Fruit fly (Drosophila melanogaster) whole organism, wandering third instar larva: ENCODE data around the gene CG3528.

Experiments used
- Abd-B ChIP-seq: fragments of >200 bp; optimal IDR thresholded peaks from 2 replicates; lab custom pipeline; 2017; ENCODE audit warnings: missing biosample characterization, missing genetic modification characterization
- CG32264 ChIP-seq: fragments of 200-800 bp; sonication (Bioruptor generic); optimal IDR thresholded peaks from 2 replicates; lab custom pipeline; 2016; ENCODE audit warnings: missing biosample characterization, missing genetic modification characterization
- CG9705 ChIP-seq: fragments of 200-800 bp; sonication (Bioruptor generic); optimal IDR thresholded peaks from 2 replicates; lab custom pipeline; 2018; ENCODE audit warnings: missing biosample characterization, mild to moderate bottlenecking, missing genetic modification characterization
- CrebA ChIP-seq: fragments of 200-800 bp; sonication (Bioruptor generic); optimal IDR thresholded peaks from 2 replicates; lab custom pipeline; 2016; ENCODE audit warnings: missing biosample characterization, mild to moderate bottlenecking, missing genetic modification characterization, borderline replicate concordance
- Dfd ChIP-seq: fragments of >200 bp; optimal IDR thresholded peaks from 2 replicates; lab custom pipeline; 2017; ENCODE audit warnings: missing biosample characterization, missing genetic modification characterization
- Dif ChIP-seq: fragments of 200-275, 200-300 bp; sonication (Bioruptor generic); optimal IDR thresholded peaks from 2 replicates; lab custom pipeline; 2018; ENCODE audit warnings: missing biosample characterization, missing genetic modification characterization; ENCODE audit not compliant: partially characterized antibody
- GATAd ChIP-seq: sonication (Bioruptor generic); optimal IDR thresholded peaks from 2 replicates; lab custom pipeline; 2016; ENCODE audit warnings: missing biosample characterization, missing genetic modification characterization
- HLH106 ChIP-seq: fragments of 200-800 bp; optimal IDR thresholded peaks from 3 replicates; lab custom pipeline; 2019; ENCODE audit warnings: missing biosample characterization, mild to moderate bottlenecking, missing genetic modification characterization, moderate library complexity
- Hnf4 ChIP-seq: fragments of 200-800 bp; sonication (Bioruptor generic); optimal IDR thresholded peaks from 2 replicates; lab custom pipeline; 2016; ENCODE audit warnings: missing biosample characterization, mild to moderate bottlenecking, missing genetic modification characterization
- Hr78 ChIP-seq: fragments of >200 bp; optimal IDR thresholded peaks from 2 replicates; lab custom pipeline; 2017; ENCODE audit warnings: missing biosample characterization, missing genetic modification characterization
- Hr83 ChIP-seq: fragments of 200-300 bp; sonication (Bioruptor generic); optimal IDR thresholded peaks from 2 replicates; lab custom pipeline; 2016; ENCODE audit warnings: missing biosample characterization, mild to moderate bottlenecking, missing genetic modification characterization, moderate library complexity; ENCODE audit not compliant: poor library complexity, severe bottlenecking
- Jra ChIP-seq: sonication (Bioruptor generic); optimal IDR thresholded peaks from 2 replicates; lab custom pipeline; 2016; ENCODE audit warnings: missing biosample characterization, missing genetic modification characterization
- Mio ChIP-seq: sonication (Bioruptor generic); optimal IDR thresholded peaks from 2 replicates; lab custom pipeline; 2016; ENCODE audit warnings: missing biosample characterization, missing genetic modification characterization
- Myc ChIP-seq: fragments of >200 bp; optimal IDR thresholded peaks from 2 replicates; lab custom pipeline; 2017
- N ChIP-seq: fragments of >200 bp; optimal IDR thresholded peaks from 2 replicates; lab custom pipeline; 2018; ENCODE audit warnings: missing biosample characterization, missing external identifiers, missing genetic modification characterization
- OdsH ChIP-seq: fragments of 200-800 bp; sonication (Bioruptor generic); optimal IDR thresholded peaks from 2 replicates; lab custom pipeline; 2016; ENCODE audit warnings: missing biosample characterization, mild to moderate bottlenecking, missing genetic modification characterization
- Rel ChIP-seq, 2 experiments: fragments of 200-800 bp; sonication (Bioruptor generic) in 1 of 2; optimal IDR thresholded peaks; 2 replicates in 1 of 2; 3 replicates in 1 of 2; lab custom pipeline; 2016 to 2019; ENCODE audit warnings: mild to moderate bottlenecking in 2 of 2, missing biosample characterization in 2 of 2, missing genetic modification characterization in 2 of 2, moderate library complexity in 1 of 2
- Sp1 ChIP-seq: fragments of 200-800 bp; sonication (Bioruptor generic); optimal IDR thresholded peaks from 3 replicates; lab custom pipeline; 2019; ENCODE audit warnings: missing biosample characterization, mild to moderate bottlenecking, missing genetic modification characterization, moderate library complexity
- Vsx2 ChIP-seq: fragments of 200-300, 225-300 bp; sonication (Bioruptor generic); optimal IDR thresholded peaks from 2 replicates; lab custom pipeline; 2018; ENCODE audit warnings: missing biosample characterization, missing genetic modification characterization; ENCODE audit not compliant: partially characterized antibody
- br ChIP-seq: fragments of 200-800 bp; sonication (Bioruptor generic); optimal IDR thresholded peaks from 2 replicates; lab custom pipeline; 2016; ENCODE audit warnings: missing biosample characterization, missing genetic modification characterization
- brk ChIP-seq: fragments of 200-800 bp; sonication (Bioruptor generic); optimal IDR thresholded peaks from 2 replicates; lab custom pipeline; 2016; ENCODE audit warnings: missing biosample characterization, mild to moderate bottlenecking, missing genetic modification characterization
- dl ChIP-seq, 2 experiments: fragments of 175-275, 200-275 bp in 1 of 2; fragments of 200-275 bp in 1 of 2; sonication (Bioruptor generic); optimal IDR thresholded peaks; lab custom pipeline; 2018; ENCODE audit warnings: mild to moderate bottlenecking in 2 of 2, missing biosample characterization in 2 of 2, missing genetic modification characterization in 2 of 2, moderate library complexity in 2 of 2; ENCODE audit not compliant: partially characterized antibody in 2 of 2, insufficient read depth in 1 of 2
- dmrt93B ChIP-seq: fragments of 200-800 bp; sonication (Bioruptor generic); optimal IDR thresholded peaks from 2 replicates; lab custom pipeline; 2018; ENCODE audit warnings: missing biosample characterization, mild to moderate bottlenecking, missing genetic modification characterization
- dsf ChIP-seq: sonication (Bioruptor generic); optimal IDR thresholded peaks from 2 replicates; lab custom pipeline; 2016; ENCODE audit warnings: missing biosample characterization, missing genetic modification characterization, borderline replicate concordance
- ey ChIP-seq: fragments of 200-800 bp; sonication (Bioruptor generic); optimal IDR thresholded peaks from 2 replicates; lab custom pipeline; 2016; ENCODE audit warnings: missing biosample characterization, missing genetic modification characterization
- foxo ChIP-seq, 2 experiments: fragments of 200-800 bp; sonication (Bioruptor generic); optimal IDR thresholded peaks; 2 replicates in 1 of 2; 3 replicates in 1 of 2; lab custom pipeline; 2016 to 2017; ENCODE audit warnings: missing biosample characterization in 2 of 2, missing genetic modification characterization in 2 of 2
- fru ChIP-seq: fragments of 200-800 bp; sonication (Bioruptor generic); optimal IDR thresholded peaks from 3 replicates; lab custom pipeline; 2016; ENCODE audit warnings: missing biosample characterization, mild to moderate bottlenecking, missing genetic modification characterization
- h ChIP-seq: fragments of 200-800 bp; sonication (Bioruptor generic); optimal IDR thresholded peaks from 3 replicates; lab custom pipeline; 2016; ENCODE audit warnings: missing biosample characterization, mild to moderate bottlenecking, missing genetic modification characterization
- jim ChIP-seq: fragments of 175-275, 200-325 bp; sonication (Bioruptor generic); optimal IDR thresholded peaks from 2 replicates; lab custom pipeline; 2016; ENCODE audit warnings: missing biosample characterization, mild to moderate bottlenecking, missing genetic modification characterization
- lola ChIP-seq: fragments of >200 bp; optimal IDR thresholded peaks from 2 replicates; lab custom pipeline; 2017; ENCODE audit warnings: missing biosample characterization, missing genetic modification characterization
- pan ChIP-seq: fragments of >200 bp; optimal IDR thresholded peaks from 2 replicates; lab custom pipeline; 2017
- psq ChIP-seq: fragments of 200-800 bp; sonication (Bioruptor generic); optimal IDR thresholded peaks from 3 replicates; lab custom pipeline; 2017; ENCODE audit warnings: missing biosample characterization, mild to moderate bottlenecking, missing genetic modification characterization, moderate library complexity
- rgr ChIP-seq: fragments of 200-800 bp; sonication (Bioruptor generic); optimal IDR thresholded peaks from 3 replicates; lab custom pipeline; 2016; ENCODE audit warnings: missing biosample characterization, mild to moderate bottlenecking, missing genetic modification characterization
- sage ChIP-seq: fragments of 200-800 bp; sonication (Bioruptor generic); optimal IDR thresholded peaks from 2 replicates; lab custom pipeline; 2016; ENCODE audit warnings: missing biosample characterization, mild to moderate bottlenecking, missing genetic modification characterization
- sv ChIP-seq: fragments of 200-800 bp; sonication (Bioruptor generic); optimal IDR thresholded peaks from 3 replicates; lab custom pipeline; 2016; ENCODE audit warnings: missing biosample characterization, missing genetic modification characterization
- tai ChIP-seq: sonication (Bioruptor generic); optimal IDR thresholded peaks from 2 replicates; lab custom pipeline; 2016; ENCODE audit warnings: missing biosample characterization, missing genetic modification characterization
- usp ChIP-seq: fragments of >200 bp; optimal IDR thresholded peaks from 2 replicates; lab custom pipeline; 2017; ENCODE audit warnings: missing biosample characterization, missing genetic modification characterization
- woc ChIP-seq: sonication (Bioruptor generic); optimal IDR thresholded peaks from 2 replicates; lab custom pipeline; 2016; ENCODE audit warnings: missing biosample characterization, mild to moderate bottlenecking, missing genetic modification characterization

CG3528 gene

DNA sequence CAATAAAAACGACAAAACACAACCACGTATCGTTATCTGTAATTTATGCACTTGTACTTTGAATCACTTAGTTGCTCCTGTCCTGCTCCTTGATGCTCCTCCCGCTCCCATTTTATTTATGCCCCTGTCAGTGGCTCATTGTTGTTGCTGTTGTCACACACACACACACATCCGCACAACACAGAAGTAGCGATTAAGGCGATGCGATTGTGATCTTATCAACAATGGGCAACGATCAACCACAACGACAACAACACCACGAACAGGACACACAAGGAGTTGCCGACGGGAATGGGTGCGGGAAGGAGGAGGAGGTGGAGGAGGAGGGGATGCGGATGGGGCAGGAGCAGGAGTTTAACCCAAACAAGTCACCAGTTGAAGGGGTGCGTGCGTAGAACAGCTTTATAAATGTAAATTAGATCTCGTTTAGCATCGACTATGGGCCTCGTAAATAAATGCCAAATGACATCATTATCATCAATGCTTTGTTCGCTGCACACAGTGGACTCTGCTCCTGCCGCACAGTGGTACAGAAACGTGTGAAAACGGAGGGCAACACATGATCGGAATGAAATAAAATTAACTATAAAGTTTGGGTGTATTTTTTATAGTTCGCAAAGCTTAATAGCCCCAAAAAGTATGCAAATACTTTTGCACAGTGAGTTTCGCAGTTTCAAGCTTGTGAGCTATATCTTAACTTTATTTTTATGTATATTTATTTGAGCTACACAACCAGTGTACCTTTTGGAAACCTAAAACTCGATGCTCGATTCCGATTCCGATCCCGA lies 33.9 kb downstream of the CG3528 start:
- TF ChIP-seq dsf (no peak), Dfd (no peak), psq (GFP tag; lab: Kevin White, UChicago) (peak; percentile 13), Rel (GFP tag; optimal IDR thresholded peaks at IDR 0.05; lab: Kevin White, UChicago) (no peak), Rel (tag; optimal IDR thresholded peaks at IDR 0.05; lab: Kevin White, UChicago) (no peak), fru (GFP tag; lab: Kevin White, UChicago) (peak; percentile 57), br (peak; percentile 30), HLH106 (tag; lab: Kevin White, UChicago) (peak; percentile 55), dl (GFP tag; optimal IDR thresholded peaks at IDR 0.05; lab: Kevin White, UChicago; ENCODE audit: insufficient read depth in 1 of 2, partially characterized antibody in 2 of 2) (no peak), Abd-B (GFP tag; lab: Kevin White, UChicago) (no peak), brk (GFP tag; lab: Kevin White, UChicago) (no peak), Sp1 (GFP tag; lab: Kevin White, UChicago) (peak; percentile 21), tai (GFP tag; lab: Kevin White, UChicago) (no peak), CrebA (GFP tag; lab: Kevin White, UChicago) (no peak), rgr (peak; percentile 29), h (GFP tag; lab: Kevin White, UChicago) (peak; percentile 56), Hnf4 (GFP tag; lab: Kevin White, UChicago) (peak; percentile 11), ey (peak; percentile 32), woc (GFP tag; lab: Kevin White, UChicago) (peak; percentile 16), N (GFP tag; lab: Kevin White, UChicago) (no peak), Vsx2 (no peak), GATAd (GFP tag; lab: Kevin White, UChicago) (no peak), Dif (no peak), Myc (lab: Kevin White, UChicago) (no peak), sage (GFP tag; lab: Kevin White, UChicago) (peak; percentile 9), CG9705 (no peak), lola (GFP tag; lab: Kevin White, UChicago) (no peak), pan (lab: Kevin White, UChicago) (no peak), Hr83 (GFP tag; lab: Kevin White, UChicago) (no peak), Jra (GFP tag; lab: Kevin White, UChicago) (no peak), OdsH (GFP tag; lab: Kevin White, UChicago) (peak; percentile 9), jim (GFP tag; lab: Kevin White, UChicago) (no peak), dmrt93B (GFP tag; lab: Kevin White, UChicago) (peak; percentile 15), Hr78 (GFP tag; lab: Kevin White, UChicago) (no peak), usp (GFP tag; lab: Kevin White, UChicago) (no peak), foxo (GFP tag; optimal IDR thresholded peaks at IDR 0.05; lab: Kevin White, UChicago) (peak in 1 of 2 experiments; percentile 50), Mio (GFP tag; lab: Kevin White, UChicago) (no peak), CG32264 (GFP tag; lab: Kevin White, UChicago) (no peak), sv (GFP tag; lab: Kevin White, UChicago) (no peak)

DNA sequence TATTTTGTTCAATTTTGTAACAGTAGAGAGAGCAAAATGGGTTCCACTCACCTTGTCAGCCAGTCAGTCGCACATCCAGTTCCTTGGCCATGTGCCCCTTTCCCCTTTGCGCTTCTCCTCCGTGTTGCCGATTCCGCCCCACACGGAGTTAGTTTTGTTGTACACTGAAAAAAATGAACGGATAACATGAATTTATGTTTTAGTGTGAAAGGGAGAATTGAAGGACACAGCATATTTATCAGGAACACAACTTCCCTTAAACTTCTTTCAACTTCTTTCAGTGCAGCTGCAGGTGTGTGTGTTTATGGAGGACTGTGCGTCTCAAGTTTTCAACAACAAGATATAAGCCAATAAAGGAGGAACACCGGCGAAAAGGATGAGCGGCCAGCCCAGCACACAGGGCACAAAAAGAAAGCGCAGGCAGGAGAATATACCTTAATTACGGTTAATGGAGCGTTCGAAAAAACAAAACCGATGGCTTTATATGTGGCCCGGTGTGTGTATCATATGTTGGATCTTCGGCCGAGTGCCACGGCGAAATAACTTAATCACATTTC lies 36.6 kb downstream of the CG3528 start:
- TF ChIP-seq Hr83 (GFP tag; lab: Kevin White, UChicago): no peak
- peak; percentile 40 for TF ChIP-seq dsf
- no peak for TF ChIP-seq Dif
- TF ChIP-seq br: peak; percentile 89
- peak; percentile 81 for TF ChIP-seq rgr
- peak; percentile 58 for TF ChIP-seq brk (GFP tag; lab: Kevin White, UChicago)
- peak; percentile 75 for TF ChIP-seq Jra (GFP tag; lab: Kevin White, UChicago)
- TF ChIP-seq tai (GFP tag; lab: Kevin White, UChicago): peak; percentile 89
- TF ChIP-seq lola (GFP tag; lab: Kevin White, UChicago): no peak
- no peak for TF ChIP-seq Myc (lab: Kevin White, UChicago)
- peak; percentile 91 for TF ChIP-seq Hnf4 (GFP tag; lab: Kevin White, UChicago)
- TF ChIP-seq sv (GFP tag; lab: Kevin White, UChicago): no peak
- no peak for TF ChIP-seq usp (GFP tag; lab: Kevin White, UChicago)
- no peak for TF ChIP-seq GATAd (GFP tag; lab: Kevin White, UChicago)
- no peak for TF ChIP-seq dl (GFP tag; optimal IDR thresholded peaks at IDR 0.05; lab: Kevin White, UChicago; ENCODE audit: insufficient read depth in 1 of 2, partially characterized antibody in 2 of 2)
- peak; percentile 85 for TF ChIP-seq woc (GFP tag; lab: Kevin White, UChicago)
- no peak for TF ChIP-seq Rel (GFP tag; optimal IDR thresholded peaks at IDR 0.05; lab: Kevin White, UChicago)
- TF ChIP-seq Rel (tag; optimal IDR thresholded peaks at IDR 0.05; lab: Kevin White, UChicago): peak; percentile 29
- TF ChIP-seq pan (lab: Kevin White, UChicago): no peak
- peak; percentile 86 for TF ChIP-seq fru (GFP tag; lab: Kevin White, UChicago)
- no peak for TF ChIP-seq jim (GFP tag; lab: Kevin White, UChicago)
- no peak for TF ChIP-seq Vsx2
- TF ChIP-seq dmrt93B (GFP tag; lab: Kevin White, UChicago): peak; percentile 54
- no peak for TF ChIP-seq CrebA (GFP tag; lab: Kevin White, UChicago)
- peak; percentile 44 for TF ChIP-seq CG9705
- no peak for TF ChIP-seq Hr78 (GFP tag; lab: Kevin White, UChicago)
- peak in 1 of 2 experiments; percentile 82 for TF ChIP-seq foxo (GFP tag; optimal IDR thresholded peaks at IDR 0.05; lab: Kevin White, UChicago)
- peak; percentile 85 for TF ChIP-seq ey
- TF ChIP-seq HLH106 (tag; lab: Kevin White, UChicago): peak; percentile 75
- peak; percentile 70 for TF ChIP-seq sage (GFP tag; lab: Kevin White, UChicago)
- peak; percentile 39 for TF ChIP-seq CG32264 (GFP tag; lab: Kevin White, UChicago)
- no peak for TF ChIP-seq Dfd
- TF ChIP-seq psq (GFP tag; lab: Kevin White, UChicago): peak; percentile 83
- TF ChIP-seq OdsH (GFP tag; lab: Kevin White, UChicago): peak; percentile 89
- TF ChIP-seq N (GFP tag; lab: Kevin White, UChicago): no peak
- TF ChIP-seq h (GFP tag; lab: Kevin White, UChicago): peak; percentile 83
- peak; percentile 80 for TF ChIP-seq Sp1 (GFP tag; lab: Kevin White, UChicago)
- TF ChIP-seq Abd-B (GFP tag; lab: Kevin White, UChicago): no peak
- TF ChIP-seq Mio (GFP tag; lab: Kevin White, UChicago): peak; percentile 4
